Worm (Caenorhabditis elegans): ENCODE measurements around the gene znf-207.

Gene znf-207

ce11 chrIV:11310624-11311023 is at the start of gene znf-207:
znf-207 (plus strand) TSS chrIV:11310972.
- TF ChIP-seq xbp-1 (tag; optimal IDR thresholded peaks at IDR 0.05) = peak; percentile 15
- TF ChIP-seq snu-23 (GFP tag; optimal IDR thresholded peaks at IDR 0.05) = peak; percentile 53
- no peak for TF ChIP-seq sox-4 (tag; optimal IDR thresholded peaks at IDR 0.05)
- TF ChIP-seq skn-1 (tag; optimal IDR thresholded peaks at IDR 0.05) = peak; percentile 41
- no peak for TF ChIP-seq lin-15B (tag; optimal IDR thresholded peaks at IDR 0.05)
- TF ChIP-seq mdl-1 (tag; optimal IDR thresholded peaks at IDR 0.05) = no peak
- TF ChIP-seq tlp-1 (tag; optimal IDR thresholded peaks at IDR 0.05) = no peak
- TF ChIP-seq nhr-20 (tag; optimal IDR thresholded peaks at IDR 0.05) = peak; percentile 32
- peak; percentile 80 for TF ChIP-seq ces-1 (GFP tag; optimal IDR thresholded peaks at IDR 0.05)
- peak; percentile 15 for TF ChIP-seq fkh-10 (GFP tag; optimal IDR thresholded peaks at IDR 0.05)
- no peak for TF ChIP-seq unc-86 (tag; optimal IDR thresholded peaks at IDR 0.05)
- TF ChIP-seq unc-62 (GFP tag; optimal IDR thresholded peaks at IDR 0.05) = no peak
- TF ChIP-seq nhr-85 (tag) = peak; percentile 22
- TF ChIP-seq nhr-47 (tag; optimal IDR thresholded peaks at IDR 0.05) = peak; percentile 42
- no peak for TF ChIP-seq nhr-12 (tag; optimal IDR thresholded peaks at IDR 0.05)
- no peak for TF ChIP-seq lin-39 (tag; optimal IDR thresholded peaks at IDR 0.05)
- no peak for TF ChIP-seq elt-3 (tag; optimal IDR thresholded peaks at IDR 0.05)
- peak; percentile 13 to 48 for TF ChIP-seq lin-35 (GFP tag; optimal IDR thresholded peaks at IDR 0.05)
- TF ChIP-seq nhr-19 (GFP tag; conservative IDR thresholded peaks at IDR 0.05) = no peak
- peak in 2 of 3 experiments; percentile 16 to 41 for TF ChIP-seq dpl-1 (GFP tag; optimal IDR thresholded peaks at IDR 0.05)
- no peak for TF ChIP-seq C34B4.2 (tag; optimal IDR thresholded peaks at IDR 0.05)
- TF ChIP-seq blmp-1 (tag; optimal IDR thresholded peaks at IDR 0.05) = peak; percentile 20
- TF ChIP-seq irx-1 (tag; optimal IDR thresholded peaks at IDR 0.05) = peak; percentile 5
- TF ChIP-seq C04F5.9 (tag; optimal IDR thresholded peaks at IDR 0.05) = no peak
- peak; percentile 70 for TF ChIP-seq lin-14 (GFP tag; optimal IDR thresholded peaks at IDR 0.05)
- no peak for TF ChIP-seq nhr-90 (tag; optimal IDR thresholded peaks at IDR 0.05; ENCODE audit: poor library complexity)
- TF ChIP-seq tbx-2 (tag; optimal IDR thresholded peaks at IDR 0.05) = peak; percentile 17
- no peak for TF ChIP-seq aly-2 (tag; optimal IDR thresholded peaks at IDR 0.05)
- TF ChIP-seq nhr-71 (tag; optimal IDR thresholded peaks at IDR 0.05) = peak; percentile 33
- peak; percentile 1 for TF ChIP-seq lir-3 (tag; optimal IDR thresholded peaks at IDR 0.05; ENCODE audit: poor library complexity)
- TF ChIP-seq nhr-76 (tag; optimal IDR thresholded peaks at IDR 0.05) = no peak
- TF ChIP-seq hpl-2 (GFP tag; optimal IDR thresholded peaks at IDR 0.05) = no peak
- no peak for TF ChIP-seq ama-1 (optimal IDR thresholded peaks at IDR 0.05)
- TF ChIP-seq rnt-1 (tag; optimal IDR thresholded peaks at IDR 0.05) = peak; percentile 48
- TF ChIP-seq lsy-2 (tag; optimal IDR thresholded peaks at IDR 0.05) = peak; percentile 3 to 56
- TF ChIP-seq ceh-82 (tag; optimal IDR thresholded peaks at IDR 0.05) = peak; percentile 2 to 41 (median 9)
- TF ChIP-seq fkh-8 (tag; optimal IDR thresholded peaks at IDR 0.05) = peak; percentile 41
- peak; percentile 8 for TF ChIP-seq F16B12.6 (tag; optimal IDR thresholded peaks at IDR 0.05)
- no peak for TF ChIP-seq zag-1 (tag; optimal IDR thresholded peaks at IDR 0.05)
- TF ChIP-seq swsn-7 (tag; optimal IDR thresholded peaks at IDR 0.05) = peak; percentile 30
- peak; percentile 39 for TF ChIP-seq efl-1 (optimal IDR thresholded peaks at IDR 0.05)
- TF ChIP-seq efl-1 (GFP tag; optimal IDR thresholded peaks at IDR 0.05 in 1 of 2) = peak in 1 of 2 experiments; percentile 91
- TF ChIP-seq pag-3 (tag; optimal IDR thresholded peaks at IDR 0.05; ENCODE audit: borderline replicate concordance, insufficient read depth) = no peak
- TF ChIP-seq hlh-4 (tag; optimal IDR thresholded peaks at IDR 0.05) = no peak
- TF ChIP-seq vab-15 (tag; optimal IDR thresholded peaks at IDR 0.05) = no peak
- TF ChIP-seq C16A3.4 (tag; optimal IDR thresholded peaks at IDR 0.05) = peak; percentile 48
- no peak for TF ChIP-seq egl-27 (tag; optimal IDR thresholded peaks at IDR 0.05)
- peak; percentile 3 for TF ChIP-seq mep-1 (tag; optimal IDR thresholded peaks at IDR 0.05)
- no peak for TF ChIP-seq nhr-84 (tag; optimal IDR thresholded peaks at IDR 0.05)
